Worm (Caenorhabditis elegans): Measurements from ENCODE around the gene Y50D4C.3.
"Not testable (repeated sequence)": the region's sequence is repeated elsewhere in the genome, so short reads cannot be mapped to it uniquely, and the experiment has no call there.

Gene Y50D4C.3

DNA sequence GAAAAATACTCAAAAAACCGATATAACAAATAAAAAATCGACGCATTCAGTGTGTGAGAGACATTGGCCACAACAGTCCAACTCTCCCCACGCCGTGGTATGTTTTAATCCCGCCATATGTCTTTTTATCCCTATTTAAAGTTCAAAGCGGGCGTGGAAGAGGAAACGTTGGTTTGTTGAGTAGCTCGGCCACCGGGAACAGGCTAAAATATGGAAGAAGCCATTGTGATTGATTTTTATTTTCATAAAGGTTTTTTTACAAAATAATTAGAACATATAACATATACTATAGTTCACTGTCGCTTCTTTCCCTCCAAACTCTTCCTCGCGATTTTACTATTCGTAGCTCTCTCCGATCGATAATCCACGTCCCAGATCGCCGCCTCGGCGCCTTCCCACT lies 46.0 kb downstream of the Y50D4C.3 start, which contains the start of gene nas-32:
Gene nas-32 (minus strand): TSS at position 101 of the 400 bp plus-strand sequence.
- TF ChIP-seq nhr-12 (tag; optimal IDR thresholded peaks at IDR 0.05) (no peak), nhr-23 (tag; optimal IDR thresholded peaks at IDR 0.05) (no peak)

DNA sequence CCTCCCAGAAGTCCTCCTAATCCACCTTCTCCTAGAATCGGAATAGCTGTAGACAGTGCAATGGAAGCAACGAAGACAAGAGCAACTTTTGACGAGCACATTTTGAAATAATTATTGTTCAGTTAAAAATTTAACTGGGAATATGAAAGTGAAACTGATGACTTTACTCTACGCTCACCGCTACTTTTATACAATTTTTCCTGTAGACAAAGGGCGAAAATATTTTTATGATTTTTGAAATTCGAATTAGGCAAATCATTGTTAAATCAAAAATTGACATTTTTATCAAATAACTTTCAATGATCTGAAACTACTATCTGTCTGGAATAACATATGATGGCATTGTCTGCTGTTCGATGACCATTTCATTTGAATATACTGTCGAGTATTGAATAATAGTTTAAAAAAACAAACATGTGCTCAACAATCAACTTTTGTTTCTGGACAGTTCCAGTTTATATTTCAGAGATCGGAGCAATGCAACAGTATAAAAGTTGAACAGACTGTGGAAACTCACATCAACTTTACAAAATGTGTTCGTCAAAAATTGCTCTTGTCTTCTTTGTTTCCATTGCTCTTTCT lies 51.5 kb downstream of the Y50D4C.3 start, which contains the start of the genes srlf-23 and srlf-20:
Gene srlf-23 (minus strand): TSS at position 101 of the 582 bp plus-strand sequence.
Gene srlf-20 (plus strand): TSS at position 532 of the 582 bp plus-strand sequence.
- TF ChIP-seq nhr-12 (tag; optimal IDR thresholded peaks at IDR 0.05) (no peak), gmeb-1 (tag; optimal IDR thresholded peaks at IDR 0.05) (no peak), ztf-1 (GFP tag; conservative IDR thresholded peaks at IDR 0.05) (no peak), skn-1 (tag; optimal IDR thresholded peaks at IDR 0.05) (no peak)

ce11 chrV:890835-891234 lies 54.2 kb downstream of the Y50D4C.3 start, which contains the start of gene srlf-22:
Gene srlf-22, plus strand, starts transcription at chrV:891135.
- not testable (repeated sequence) for TF ChIP-seq zag-1 (tag; optimal IDR thresholded peaks at IDR 0.05); nhr-77 (tag; optimal IDR thresholded peaks at IDR 0.05); unc-55 (GFP tag; optimal IDR thresholded peaks at IDR 0.05)

- no peak for TF ChIP-seq gmeb-1 (tag; optimal IDR thresholded peaks at IDR 0.05)
- no peak for TF ChIP-seq ZK546.5 (tag; optimal IDR thresholded peaks at IDR 0.05)
- no peak for TF ChIP-seq unc-62 (GFP tag; optimal IDR thresholded peaks at IDR 0.05)
These were observed 54.6 kb downstream of the Y50D4C.3 start, which contains the start of gene srlf-21 for ce11 chrV:890423-890822. Gene srlf-21, minus strand, starts transcription at chrV:890523.

Data from whole organism, L2 larva.